Worm (Caenorhabditis elegans): ENCODE measurements around the gene eng-1.

- TF ChIP-seq him-1 (tag; optimal IDR thresholded peaks at IDR 0.05): no peak
- no peak for TF ChIP-seq W03F9.2 (tag; optimal IDR thresholded peaks at IDR 0.05)
- TF ChIP-seq dao-5 (tag; optimal IDR thresholded peaks at IDR 0.05): no peak
Measured at ce11 chrIII:5840815-5841573, 27.3 kb downstream of the eng-1 start.
